Worm (Caenorhabditis elegans): ENCODE data around the gene F35E12.10.

F35E12.10 gene

DNA sequence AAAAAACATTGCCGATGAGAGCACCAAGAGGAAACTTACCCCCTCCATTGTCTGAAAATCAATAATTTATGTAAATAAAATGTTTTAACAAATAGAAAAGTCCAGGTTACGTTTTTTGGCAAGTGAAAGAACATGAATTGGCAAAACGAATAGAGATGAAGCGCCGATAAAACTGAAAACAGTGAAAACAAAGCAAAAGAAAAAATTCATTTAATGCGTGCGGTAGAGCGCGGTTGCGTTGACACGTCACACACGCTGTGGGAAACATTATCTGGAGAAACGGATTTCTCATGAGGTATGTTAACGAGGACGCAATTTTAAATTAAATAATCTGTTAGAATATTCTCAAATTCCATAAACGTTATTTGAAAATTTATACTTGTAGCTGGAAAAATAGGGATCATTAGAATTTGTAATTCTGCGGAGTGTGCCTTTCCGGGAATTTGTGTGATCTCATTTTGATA, 33.3 kb downstream of the F35E12.10 start, which contains the start of gene zipt-9 (continued):
- TF ChIP-seq daf-19 (GFP tag; conservative IDR thresholded peaks at IDR 0.05) = no peak
- no peak for TF ChIP-seq madf-5 (GFP tag; IDR thresholded peaks at IDR 0.05)
- TF ChIP-seq F10B5.3 (tag; optimal IDR thresholded peaks at IDR 0.05) = no peak
- peak in 1 of 2 experiments; percentile 84 for TF ChIP-seq unc-62 (GFP tag; optimal IDR thresholded peaks at IDR 0.05 in 1 of 2)
- TF ChIP-seq unc-62 (tag; optimal IDR thresholded peaks at IDR 0.05) = no peak
- no peak for TF ChIP-seq spr-3 (GFP tag; optimal IDR thresholded peaks at IDR 0.05)
- TF ChIP-seq nhr-6 (tag; optimal IDR thresholded peaks at IDR 0.05) = peak; percentile 89
- peak; percentile 66 for TF ChIP-seq rbr-2 (tag; optimal IDR thresholded peaks at IDR 0.05)
- TF ChIP-seq ceh-44 (GFP tag; IDR thresholded peaks at IDR 0.05) = 0 out of 2 replicates have a peak, but pooled peaks have one; percentile 51
- TF ChIP-seq mdt-29 (GFP tag; IDR thresholded peaks at IDR 0.05) = no peak
- TF ChIP-seq jun-1 (tag; optimal IDR thresholded peaks at IDR 0.05) = peak; percentile 1
- no peak for TF ChIP-seq zag-1 (tag; optimal IDR thresholded peaks at IDR 0.05)
- TF ChIP-seq zip-2 (tag; optimal IDR thresholded peaks at IDR 0.05) = no peak
- TF ChIP-seq ctbp-1 (GFP tag; IDR thresholded peaks at IDR 0.05) = no peak
- TF ChIP-seq fkh-10 (GFP tag; optimal IDR thresholded peaks at IDR 0.05) = peak; percentile 56
- peak; percentile 56 for TF ChIP-seq nhr-11 (tag; optimal IDR thresholded peaks at IDR 0.05)
- TF ChIP-seq hlh-30 (tag; optimal IDR thresholded peaks at IDR 0.05; ENCODE audit: insufficient read depth) = no peak
- TF ChIP-seq dpl-1 (GFP tag; optimal IDR thresholded peaks at IDR 0.05) = peak; percentile 67
- TF ChIP-seq mdl-1 (tag; optimal IDR thresholded peaks at IDR 0.05) = no peak
- no peak for TF ChIP-seq tag-97 (GFP tag; IDR thresholded peaks at IDR 0.05)
- peak; percentile 31 for TF ChIP-seq duxl-1 (tag; optimal IDR thresholded peaks at IDR 0.05; ENCODE audit: poor library complexity)
- peak; percentile 81 for TF ChIP-seq mep-1 (tag; optimal IDR thresholded peaks at IDR 0.05)
- TF ChIP-seq ztf-11 (tag; optimal IDR thresholded peaks at IDR 0.05) = no peak
- no peak for TF ChIP-seq set-16 (GFP tag; IDR thresholded peaks at IDR 0.05)
- TF ChIP-seq dve-1 (tag; optimal IDR thresholded peaks at IDR 0.05; ENCODE audit: insufficient read depth) = peak; percentile 88
- TF ChIP-seq egl-43 (GFP tag; IDR thresholded peaks at IDR 0.05) = no peak
- no peak for TF ChIP-seq Y105C5A.15 (GFP tag; IDR thresholded peaks at IDR 0.05)
- no peak for TF ChIP-seq zfp-2 (tag; optimal IDR thresholded peaks at IDR 0.05)
- TF ChIP-seq nhr-237 (tag; optimal IDR thresholded peaks at IDR 0.05) = no peak
- no peak for TF ChIP-seq T26A8.4 (GFP tag; IDR thresholded peaks at IDR 0.05)
- TF ChIP-seq snpc-4 (tag; optimal IDR thresholded peaks at IDR 0.05) = no peak
- peak; percentile 56; the same call in 1 of the 2 replicates for TF ChIP-seq vab-7 (GFP tag; IDR thresholded peaks at IDR 0.05)
- TF ChIP-seq mxl-2 (GFP tag; conservative IDR thresholded peaks at IDR 0.05) = no peak

DNA sequence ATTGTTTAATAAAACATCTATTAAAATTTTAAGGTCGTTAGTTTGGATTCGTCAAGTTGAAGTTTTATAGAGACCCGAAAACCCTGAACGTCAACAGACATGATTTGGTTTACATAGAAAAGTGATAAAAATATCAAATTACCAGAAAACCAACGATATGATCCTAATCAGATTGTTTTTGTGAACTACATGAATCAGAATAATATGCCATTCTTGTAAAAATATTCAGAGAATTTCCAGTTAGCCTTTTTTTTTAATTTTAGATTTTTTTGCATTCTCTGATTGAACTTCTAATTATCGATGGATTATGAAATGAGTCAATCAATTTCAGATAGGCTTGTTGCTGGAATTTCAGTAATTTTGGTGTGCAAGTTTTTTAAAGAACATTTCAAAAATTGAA, 37.5 kb downstream of the F35E12.10 start, which contains the start of gene srx-96:
TSS of gene srx-96 (plus strand) at position 301 of the 400 bp plus-strand sequence.
- TF ChIP-seq mep-1 (tag; optimal IDR thresholded peaks at IDR 0.05) (no peak), cey-2 (tag; optimal IDR thresholded peaks at IDR 0.05; ENCODE audit: borderline replicate concordance, insufficient read depth) (no peak), pha-4 (GFP tag; IDR thresholded peaks at IDR 0.05) (no peak), pha-4 (tag; optimal IDR thresholded peaks at IDR 0.05) (no peak), ama-1 (optimal IDR thresholded peaks at IDR 0.05) (no peak), nhr-41 (GFP tag; IDR thresholded peaks at IDR 0.05) (no peak), ZK546.5 (tag; optimal IDR thresholded peaks at IDR 0.05) (no peak), D1046.2 (GFP tag; IDR thresholded peaks at IDR 0.05) (no peak), aha-1 (tag) (no peak), ztf-11 (tag; optimal IDR thresholded peaks at IDR 0.05) (no peak), dve-1 (tag; optimal IDR thresholded peaks at IDR 0.05; ENCODE audit: insufficient read depth) (no peak), lin-13 (GFP tag; optimal IDR thresholded peaks at IDR 0.05) (no peak), sdz-12 (GFP tag; optimal IDR thresholded peaks at IDR 0.05) (no peak), nhr-25 (tag; optimal IDR thresholded peaks at IDR 0.05; ENCODE audit: borderline replicate concordance, insufficient read depth) (no peak), ceh-20 (GFP tag; IDR thresholded peaks at IDR 0.05) (no peak), dmd-8 (GFP tag; IDR thresholded peaks at IDR 0.05) (no peak), ZK337.2 (GFP tag; IDR thresholded peaks at IDR 0.05) (no peak), nhr-11 (tag; optimal IDR thresholded peaks at IDR 0.05) (no peak), lsy-2 (tag; optimal IDR thresholded peaks at IDR 0.05) (no peak), lir-3 (tag; optimal IDR thresholded peaks at IDR 0.05) (no peak), F44E2.7 (GFP tag; IDR thresholded peaks at IDR 0.05) (no peak)

Data from whole organism, L4 larva.